Fruit fly (Drosophila melanogaster): ENCODE data around the gene CG12698.

Gene CG12698

dm6 chrX:15996831-15997230 is 9.1 kb upstream of the CG12698 start, which contains the start of gene CG8939:
Gene CG8939 (plus strand): TSS chrX:15997016.
- TF ChIP-seq ttk (optimal IDR thresholded peaks at IDR 0.05) (no peak), psq (optimal IDR thresholded peaks at IDR 0.05) (no peak), insv (optimal IDR thresholded peaks at IDR 0.05) (no peak), h (optimal IDR thresholded peaks at IDR 0.05) (no peak), Myc (optimal IDR thresholded peaks at IDR 0.05) (no peak), Sin3A (optimal IDR thresholded peaks at IDR 0.05) (no peak)

DNA sequence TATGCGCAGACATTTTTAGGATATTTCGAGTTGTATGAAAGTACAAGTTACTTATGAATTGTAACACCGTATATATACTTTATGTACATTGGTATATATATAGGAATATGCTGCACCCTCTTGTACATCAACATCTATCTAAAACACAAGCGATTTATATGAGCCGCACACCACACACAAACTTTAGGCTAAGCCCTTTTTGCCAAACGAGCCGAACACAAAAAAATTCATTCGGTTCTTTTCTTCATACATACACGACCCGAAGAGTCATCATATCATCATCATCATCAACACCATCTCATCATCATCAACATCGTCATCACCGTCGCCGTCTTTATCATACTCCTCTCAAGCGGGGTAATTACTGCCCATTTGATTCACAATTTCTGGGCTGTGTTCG is 881 bp upstream of the CG12698 start:
- TF ChIP-seq ttk (optimal IDR thresholded peaks at IDR 0.05) = no peak
- TF ChIP-seq psq (optimal IDR thresholded peaks at IDR 0.05) = no peak
- no peak for TF ChIP-seq h (optimal IDR thresholded peaks at IDR 0.05)

DNA sequence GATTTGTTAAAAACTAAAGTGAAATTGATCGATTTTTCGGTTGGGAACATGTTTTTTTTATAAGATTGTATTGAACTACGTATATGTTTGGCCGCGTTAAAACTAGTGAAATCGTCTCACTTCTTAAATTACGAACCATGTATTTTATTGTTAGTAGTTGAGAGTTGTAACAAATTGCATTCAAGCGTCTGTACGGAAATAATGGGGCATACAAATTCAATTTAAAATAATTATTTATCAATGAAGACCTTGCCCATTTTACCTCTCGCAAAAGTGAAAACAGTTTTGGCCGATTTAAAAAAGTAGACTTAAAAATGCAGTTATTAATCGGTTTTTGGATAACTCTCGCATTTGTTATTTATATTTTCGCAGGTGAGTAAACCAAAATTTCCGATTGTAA is 2.9 kb downstream of the CG12698 start, which contains the start of gene Muc14A:
Muc14A (plus strand) TSS at position 301 of the 400 bp plus-strand sequence.
- TF ChIP-seq ttk (optimal IDR thresholded peaks at IDR 0.05) = no peak
- no peak for TF ChIP-seq Sin3A (optimal IDR thresholded peaks at IDR 0.05)
- TF ChIP-seq Myc (optimal IDR thresholded peaks at IDR 0.05) = no peak

Measured in Kc167 (cell line).